Worm (Caenorhabditis elegans): ENCODE data around the gene mrps-28.

Gene mrps-28

DNA sequence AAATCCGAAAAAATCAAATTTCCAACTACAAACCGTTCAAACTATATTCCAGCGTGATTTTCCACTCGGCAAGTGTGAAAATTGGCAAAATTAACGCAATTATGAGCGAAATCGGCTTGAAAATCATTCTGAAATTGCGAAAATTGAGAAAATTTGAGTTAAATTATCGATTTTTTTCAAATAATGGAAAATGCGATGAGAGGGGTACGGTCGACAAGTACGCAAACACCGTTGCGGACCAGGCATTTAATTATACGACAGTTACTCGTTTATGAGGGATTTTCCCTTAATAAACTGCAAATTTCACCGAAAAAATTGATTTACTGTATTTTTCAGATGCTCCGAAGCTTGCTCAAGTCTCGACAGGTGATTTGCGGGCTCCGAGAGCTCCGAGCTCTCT lies at the start of gene mrps-28, which contains the start of gene Y43F8C.7:
Gene mrps-28 (plus strand): TSS at position 337 of the 400 bp plus-strand sequence.
Gene Y43F8C.7 (minus strand): TSS at position 128 of the 400 bp plus-strand sequence.
- TF ChIP-seq W03F9.2 (tag; optimal IDR thresholded peaks at IDR 0.05) (peak; percentile 26), dao-5 (tag; optimal IDR thresholded peaks at IDR 0.05) (no peak), him-1 (tag; optimal IDR thresholded peaks at IDR 0.05) (no peak)

DNA sequence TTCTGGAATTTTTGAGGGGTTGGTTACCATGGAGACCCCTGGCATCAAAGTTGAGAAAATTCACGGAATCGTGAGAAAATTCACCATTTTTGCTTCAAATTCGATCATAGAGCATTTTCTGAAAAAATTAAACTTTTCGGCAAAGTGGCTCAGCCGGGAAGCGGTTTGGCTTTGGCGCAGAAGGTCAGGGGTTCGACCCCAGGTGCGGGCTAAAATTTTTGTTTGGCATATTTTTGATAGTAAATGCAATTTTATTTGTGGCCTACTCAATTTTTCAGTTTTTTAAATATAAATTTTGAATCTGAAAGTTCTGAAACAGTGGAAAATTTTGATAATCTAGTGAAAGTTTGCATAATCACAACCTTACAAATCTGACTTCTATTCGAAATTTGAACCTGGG lies 45.0 kb upstream of the mrps-28 start:
- TF ChIP-seq dao-5 (tag; optimal IDR thresholded peaks at IDR 0.05) = no peak
- no peak for TF ChIP-seq him-1 (tag; optimal IDR thresholded peaks at IDR 0.05)
- no peak for TF ChIP-seq W03F9.2 (tag; optimal IDR thresholded peaks at IDR 0.05)

DNA sequence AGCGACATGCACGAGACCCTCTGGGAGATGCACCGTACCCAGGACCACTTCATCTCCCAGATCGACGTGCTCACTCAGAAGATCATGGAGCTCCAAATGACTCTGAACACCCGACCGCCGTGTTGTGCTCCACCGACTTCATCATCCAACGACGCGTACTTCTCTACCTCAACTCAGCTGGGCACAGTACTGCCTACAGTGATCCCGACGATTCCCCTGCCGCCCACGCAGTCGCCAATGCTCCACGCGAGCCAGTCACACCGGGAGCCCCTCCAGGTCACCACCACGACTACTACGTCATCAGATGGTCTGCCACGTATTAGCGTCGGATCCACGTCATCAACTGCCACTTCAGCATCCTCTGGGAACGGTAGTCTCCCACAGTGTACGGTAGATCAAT lies 38.6 kb upstream of the mrps-28 start:
- TF ChIP-seq W03F9.2 (tag; optimal IDR thresholded peaks at IDR 0.05) (no peak), dao-5 (tag; optimal IDR thresholded peaks at IDR 0.05) (no peak), him-1 (tag; optimal IDR thresholded peaks at IDR 0.05) (no peak)

DNA sequence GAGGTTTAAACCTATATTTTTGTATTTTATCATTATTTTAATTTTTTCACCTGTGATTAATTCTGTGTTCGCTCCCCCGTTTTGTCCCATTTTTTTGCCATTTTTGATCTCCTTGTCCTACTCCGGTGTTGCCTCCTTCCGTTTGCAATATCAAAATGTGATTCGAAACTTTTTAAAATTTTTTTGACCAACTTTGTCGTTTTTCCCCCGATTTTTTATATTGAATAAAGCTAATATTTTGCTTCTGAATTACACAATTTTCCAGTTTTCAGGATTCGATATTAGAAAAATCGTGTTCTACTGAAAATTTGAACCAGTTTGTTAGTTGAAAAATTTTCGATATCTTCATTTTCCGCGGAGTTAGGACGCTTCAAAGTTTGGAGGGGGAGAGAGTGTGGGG lies 38.2 kb upstream of the mrps-28 start, which contains the start of gene nlp-25:
Gene nlp-25 (plus strand): TSS at position 301 of the 400 bp plus-strand sequence.
- no peak for TF ChIP-seq W03F9.2 (tag; optimal IDR thresholded peaks at IDR 0.05)
- no peak for TF ChIP-seq him-1 (tag; optimal IDR thresholded peaks at IDR 0.05)
- TF ChIP-seq dao-5 (tag; optimal IDR thresholded peaks at IDR 0.05) = no peak

DNA sequence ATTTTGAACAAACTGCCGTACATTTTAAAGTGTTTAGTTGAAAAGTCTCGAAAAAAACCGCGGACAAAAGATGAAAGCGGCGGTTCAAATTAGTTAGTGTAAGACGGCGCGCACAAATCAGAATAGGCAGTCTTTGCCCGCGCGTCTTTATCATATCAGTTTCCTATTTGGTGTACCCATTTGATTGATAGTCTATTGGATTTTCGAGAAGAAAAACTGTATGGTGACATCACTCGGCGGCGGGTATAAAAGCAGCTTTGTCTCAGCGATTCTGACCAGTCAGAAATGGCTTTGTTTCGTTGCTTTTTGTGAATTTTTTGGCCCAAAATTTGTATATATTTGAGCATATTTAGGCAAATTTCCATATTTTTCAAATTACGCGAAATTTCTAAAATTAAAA lies 35.4 kb upstream of the mrps-28 start:
- TF ChIP-seq W03F9.2 (tag; optimal IDR thresholded peaks at IDR 0.05) (no peak), dao-5 (tag; optimal IDR thresholded peaks at IDR 0.05) (no peak), him-1 (tag; optimal IDR thresholded peaks at IDR 0.05) (no peak)

DNA sequence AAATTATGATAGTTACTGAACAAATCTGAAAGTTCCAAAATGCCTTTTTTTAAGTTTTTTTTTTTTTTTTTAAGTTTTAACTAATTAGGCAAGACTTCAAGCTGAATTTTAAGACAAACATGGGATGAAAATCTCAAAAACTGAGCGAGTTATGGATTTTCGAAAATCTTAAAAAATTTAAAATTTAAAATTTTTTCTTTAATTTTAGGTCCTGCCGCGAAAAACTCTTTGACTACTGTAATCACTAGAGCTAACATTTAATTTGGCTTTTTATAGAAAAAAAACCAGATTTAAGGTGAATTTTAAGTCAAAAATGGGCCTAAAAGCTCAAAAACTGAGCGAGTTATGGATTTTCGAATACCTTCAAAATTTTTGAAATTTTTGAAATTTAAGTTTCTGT lies 34.8 kb upstream of the mrps-28 start, which contains the start of gene grsp-1:
Gene grsp-1 (plus strand): TSS at position 301 of the 400 bp plus-strand sequence.
- TF ChIP-seq W03F9.2 (tag; optimal IDR thresholded peaks at IDR 0.05) (no peak), him-1 (tag; optimal IDR thresholded peaks at IDR 0.05) (no peak), dao-5 (tag; optimal IDR thresholded peaks at IDR 0.05) (no peak)

DNA sequence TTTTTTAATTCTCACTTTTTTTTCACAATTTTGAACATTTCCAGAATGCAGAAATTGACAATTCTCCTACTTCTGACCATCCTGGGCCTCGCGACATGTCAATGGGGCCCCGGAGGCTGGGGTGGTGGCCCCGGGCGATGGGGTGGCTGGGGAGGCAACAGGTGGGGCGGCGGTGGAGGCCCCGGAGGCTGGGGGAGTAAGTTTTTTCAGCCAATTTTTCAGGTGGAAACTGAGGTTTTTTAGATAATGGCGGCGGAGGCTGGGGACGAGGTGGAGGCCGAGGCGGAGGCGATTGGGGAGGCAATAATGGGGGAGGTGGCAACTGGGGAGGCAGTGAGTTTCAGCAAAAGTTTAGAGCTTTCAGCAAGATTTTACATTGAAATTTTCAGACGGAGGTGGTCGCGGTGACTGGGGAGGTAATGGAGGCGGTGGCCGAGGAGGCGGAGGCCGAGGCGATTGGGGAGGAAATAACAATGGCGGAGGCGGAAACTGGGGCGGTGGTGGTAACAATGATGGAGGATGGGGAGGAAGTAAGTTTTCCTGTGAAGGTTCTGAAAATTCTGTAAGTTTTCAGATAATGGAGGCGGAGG lies 33.8 kb upstream of the mrps-28 start:
- TF ChIP-seq W03F9.2 (tag; optimal IDR thresholded peaks at IDR 0.05) = no peak
- no peak for TF ChIP-seq dao-5 (tag; optimal IDR thresholded peaks at IDR 0.05)
- no peak for TF ChIP-seq him-1 (tag; optimal IDR thresholded peaks at IDR 0.05)

DNA sequence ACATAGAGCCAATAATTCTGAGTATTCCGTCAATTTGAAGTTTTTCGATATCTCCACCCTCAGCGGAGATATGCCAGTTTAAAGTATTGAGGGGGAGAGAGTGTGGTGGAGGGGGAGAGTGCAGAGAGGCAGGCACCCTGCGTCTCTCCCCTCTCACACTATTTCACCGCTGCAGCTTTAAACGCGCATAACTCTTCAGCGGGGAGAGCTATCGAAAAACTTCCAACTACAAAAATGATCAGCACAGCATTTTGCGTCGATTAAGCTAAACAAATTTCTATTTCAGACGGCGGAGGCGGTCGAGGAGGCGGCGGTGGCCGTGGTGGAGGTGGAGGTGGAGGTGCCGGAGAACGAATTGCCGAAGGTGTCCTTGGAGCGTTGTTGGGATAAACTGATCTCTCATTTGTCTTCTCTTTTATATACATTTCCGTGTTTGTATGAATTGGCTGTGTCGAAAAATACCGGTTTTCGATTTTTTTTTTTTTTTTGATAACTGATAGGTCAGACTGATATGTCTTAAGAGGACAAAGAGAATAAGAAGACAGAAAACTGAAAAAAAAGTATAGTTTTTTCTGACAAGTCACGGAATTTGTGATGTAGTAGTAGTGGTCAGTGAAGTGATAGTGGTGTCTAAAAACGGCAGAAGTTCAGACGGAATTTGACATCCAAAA lies 32.2 kb upstream of the mrps-28 start:
- no peak for TF ChIP-seq him-1 (tag; optimal IDR thresholded peaks at IDR 0.05)
- no peak for TF ChIP-seq dao-5 (tag; optimal IDR thresholded peaks at IDR 0.05)
- TF ChIP-seq W03F9.2 (tag; optimal IDR thresholded peaks at IDR 0.05) = no peak

DNA sequence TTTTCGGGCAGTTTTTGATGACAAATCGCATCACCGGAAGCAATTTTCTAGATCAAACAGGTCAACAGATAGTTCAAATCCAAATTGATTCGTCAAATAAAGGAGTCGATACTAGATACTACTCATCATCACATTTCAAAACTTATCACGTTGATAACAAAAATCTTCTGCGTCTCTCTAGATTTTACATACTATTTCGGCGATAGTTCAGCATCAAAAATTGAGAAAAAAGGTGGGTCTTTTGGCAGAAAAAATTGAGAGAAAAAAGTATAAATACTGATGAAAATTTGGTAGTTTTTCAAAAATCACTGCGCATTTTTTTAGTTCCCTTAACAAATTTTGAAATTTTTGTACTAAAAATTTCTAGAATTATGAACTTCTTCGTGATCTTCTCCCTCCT lies 30.9 kb upstream of the mrps-28 start, which contains the start of gene nlp-26:
Gene nlp-26 (plus strand): TSS at position 301 of the 400 bp plus-strand sequence.
- TF ChIP-seq dao-5 (tag; optimal IDR thresholded peaks at IDR 0.05) = no peak
- no peak for TF ChIP-seq him-1 (tag; optimal IDR thresholded peaks at IDR 0.05)
- TF ChIP-seq W03F9.2 (tag; optimal IDR thresholded peaks at IDR 0.05) = no peak

DNA sequence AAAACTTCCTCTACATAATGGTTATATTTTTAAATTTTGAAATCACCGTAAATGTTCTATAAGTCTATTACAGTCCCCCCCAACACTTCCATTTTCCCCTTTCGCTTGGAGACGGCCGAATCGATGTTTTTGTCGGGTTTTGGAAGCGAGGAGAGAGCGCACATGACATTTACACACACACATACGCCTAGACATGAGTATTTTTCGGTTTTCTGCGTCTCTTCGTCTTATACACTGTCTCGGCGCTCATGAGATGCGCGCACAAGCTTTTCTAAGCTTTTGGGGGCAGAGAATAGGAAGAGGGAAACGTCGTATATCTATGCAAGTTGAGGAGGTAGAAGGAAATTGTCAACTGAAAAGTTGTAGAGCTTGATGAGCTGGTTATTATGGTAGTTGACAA lies 23.9 kb upstream of the mrps-28 start:
- TF ChIP-seq W03F9.2 (tag; optimal IDR thresholded peaks at IDR 0.05) (no peak), him-1 (tag; optimal IDR thresholded peaks at IDR 0.05) (no peak), dao-5 (tag; optimal IDR thresholded peaks at IDR 0.05) (no peak)

DNA sequence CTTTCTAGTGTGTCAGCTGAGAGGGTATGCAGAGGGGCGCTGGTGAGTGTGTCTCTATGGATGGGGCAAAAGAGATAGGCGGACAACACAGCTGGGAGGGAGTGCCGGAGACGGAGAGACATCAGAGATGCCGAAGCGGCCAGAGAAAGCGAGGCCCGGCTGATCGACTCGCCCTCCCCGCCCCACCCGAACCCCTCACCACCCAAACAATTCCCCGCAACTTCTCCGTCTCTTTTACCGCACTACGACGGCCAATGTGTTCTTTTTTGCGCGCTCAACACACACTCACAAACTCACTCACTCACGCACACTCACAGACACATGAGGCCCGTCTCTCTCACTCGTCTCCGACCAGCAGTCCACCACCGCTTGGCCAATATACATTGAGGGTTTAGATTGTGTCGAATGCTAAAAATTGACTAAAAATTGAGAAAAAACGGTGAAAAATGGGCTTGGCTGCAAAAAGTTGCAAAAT lies 21.6 kb upstream of the mrps-28 start, which contains the start of gene Y43F8C.3:
Gene Y43F8C.3 (minus strand): TSS at position 187 of the 475 bp plus-strand sequence.
- TF ChIP-seq W03F9.2 (tag; optimal IDR thresholded peaks at IDR 0.05) (peak; percentile 7), dao-5 (tag; optimal IDR thresholded peaks at IDR 0.05) (no peak), him-1 (tag; optimal IDR thresholded peaks at IDR 0.05) (peak; percentile 60)

DNA sequence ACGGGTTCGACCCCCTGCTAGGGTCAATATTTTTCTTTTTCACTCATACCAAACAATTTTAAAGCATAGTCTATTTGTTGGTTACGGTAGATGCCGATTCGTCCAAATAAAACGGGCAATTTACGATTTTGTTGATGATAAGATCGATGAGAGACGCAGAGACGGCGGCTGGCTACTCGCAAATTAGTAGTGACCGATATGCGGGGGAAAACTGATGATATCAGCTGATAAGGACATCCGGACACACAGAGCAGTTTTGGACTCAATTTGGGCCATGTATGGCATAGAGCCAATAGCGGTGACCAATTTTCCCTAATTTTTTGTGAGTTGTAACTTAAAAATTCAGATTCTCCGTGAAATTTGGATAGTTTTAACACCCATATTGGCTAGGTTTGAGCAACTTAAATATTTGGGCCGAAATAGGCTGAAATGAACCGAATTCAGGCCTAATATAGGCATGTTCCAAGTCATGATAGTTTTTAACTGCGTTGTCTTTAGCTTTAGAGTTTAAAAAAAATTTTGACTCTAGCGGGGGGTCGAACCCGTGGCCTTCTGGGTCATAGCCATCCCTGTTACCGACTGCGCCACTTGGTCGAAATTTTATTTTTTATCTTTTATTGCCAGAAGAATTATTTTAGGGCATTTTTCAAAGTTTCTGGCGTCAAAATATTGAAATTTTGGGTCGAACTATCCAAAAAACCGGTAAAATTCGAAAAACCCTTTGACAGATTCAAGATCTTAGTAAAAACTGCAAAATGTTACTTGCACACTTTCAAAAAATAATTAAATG lies 20.3 kb upstream of the mrps-28 start:
- TF ChIP-seq dao-5 (tag; optimal IDR thresholded peaks at IDR 0.05) = no peak
- no peak for TF ChIP-seq W03F9.2 (tag; optimal IDR thresholded peaks at IDR 0.05)
- no peak for TF ChIP-seq him-1 (tag; optimal IDR thresholded peaks at IDR 0.05)

DNA sequence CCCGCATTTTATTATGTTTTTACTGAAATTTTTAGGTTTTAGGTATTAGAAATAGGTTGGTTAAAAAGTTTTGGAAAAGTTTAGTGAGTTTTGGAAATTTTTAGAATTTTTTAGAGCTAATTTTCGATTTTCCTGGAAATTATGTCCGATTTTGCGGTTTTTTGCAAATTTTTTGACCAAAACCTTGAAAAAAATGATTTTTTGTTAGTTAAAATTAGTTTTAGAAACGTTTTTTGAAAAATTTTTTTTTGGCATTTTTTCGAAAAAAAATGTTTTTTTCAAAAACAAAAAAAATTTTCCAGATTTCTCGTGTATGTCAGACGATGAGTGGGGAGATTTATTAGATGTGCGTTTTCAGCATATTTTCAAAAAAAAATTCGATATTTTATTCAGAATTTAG lies 19.3 kb upstream of the mrps-28 start, which contains the start of gene dyf-19:
Gene dyf-19 (plus strand): TSS at position 301 of the 400 bp plus-strand sequence.
- TF ChIP-seq him-1 (tag; optimal IDR thresholded peaks at IDR 0.05) = no peak
- TF ChIP-seq dao-5 (tag; optimal IDR thresholded peaks at IDR 0.05) = no peak
- TF ChIP-seq W03F9.2 (tag; optimal IDR thresholded peaks at IDR 0.05) = no peak

Data from whole organism, L4/young adult.